Worm (Caenorhabditis elegans): ENCODE results near the gene unc-9.

Gene unc-9

DNA sequence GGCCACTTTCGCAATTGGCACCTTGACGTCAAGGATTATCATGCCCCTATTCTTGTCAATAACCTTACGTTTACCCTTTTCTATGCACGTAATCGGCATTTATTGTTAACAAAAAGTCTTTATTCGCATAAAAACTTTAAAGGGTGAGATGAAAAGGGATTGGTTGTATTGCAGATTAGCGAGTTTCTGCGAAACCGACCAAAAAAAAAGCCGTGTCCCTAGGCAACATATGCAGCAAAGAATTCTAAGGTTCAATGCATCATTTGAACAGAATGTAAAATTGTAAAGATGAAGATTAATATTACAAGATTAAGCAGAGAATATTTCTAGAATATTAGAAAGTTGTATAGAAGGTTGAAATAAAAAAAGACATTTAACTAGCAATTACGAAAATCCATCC is 19.6 kb upstream of the unc-9 start:
- TF ChIP-seq unc-62 (GFP tag; optimal IDR thresholded peaks at IDR 0.05): no peak

DNA sequence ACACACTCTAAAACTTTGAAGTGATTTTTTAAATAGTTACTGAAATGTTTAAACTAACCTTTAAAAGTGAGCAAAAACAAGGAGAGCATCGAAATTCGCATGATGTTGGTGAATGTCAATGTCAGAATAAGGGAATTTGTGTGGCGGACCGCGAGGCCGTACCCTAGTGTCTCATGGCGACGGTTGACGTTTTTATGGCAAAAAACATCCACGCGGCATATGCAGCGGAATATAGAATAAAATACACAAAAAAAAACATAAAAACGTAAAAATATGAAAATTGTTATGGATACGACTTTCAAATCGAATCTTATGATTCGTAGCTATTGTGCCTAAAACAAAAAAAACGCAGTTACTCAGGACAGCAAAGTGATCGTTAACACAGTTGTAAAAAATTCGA is 11.7 kb upstream of the unc-9 start, which contains the start of gene cwp-5:
cwp-5 (minus strand) TSS at position 101 of the 400 bp plus-strand sequence.
- no peak for TF ChIP-seq unc-62 (GFP tag; optimal IDR thresholded peaks at IDR 0.05)

DNA sequence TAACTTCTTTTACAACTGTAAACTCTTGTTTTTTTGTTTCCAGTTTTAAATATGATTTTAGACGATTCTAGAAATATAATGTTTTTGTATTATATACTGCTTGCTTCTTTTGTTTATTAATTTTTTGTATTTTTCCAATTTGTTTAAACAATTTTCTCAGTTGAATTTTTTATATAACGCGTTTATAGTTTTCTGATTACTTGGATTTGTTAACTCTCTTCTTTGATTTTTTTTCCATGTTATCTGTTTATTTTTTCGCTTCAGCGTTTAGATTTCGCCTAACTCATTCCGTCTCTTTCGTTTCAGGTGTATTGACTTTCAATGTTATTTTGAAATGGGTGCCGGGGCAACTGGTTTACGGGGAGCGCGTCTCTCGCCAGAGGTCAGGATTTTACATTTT is 10.7 kb upstream of the unc-9 start, which contains the start of gene gpa-6:
gpa-6 (plus strand) TSS at position 301 of the 400 bp plus-strand sequence.
- no peak for TF ChIP-seq unc-62 (GFP tag; optimal IDR thresholded peaks at IDR 0.05)

DNA sequence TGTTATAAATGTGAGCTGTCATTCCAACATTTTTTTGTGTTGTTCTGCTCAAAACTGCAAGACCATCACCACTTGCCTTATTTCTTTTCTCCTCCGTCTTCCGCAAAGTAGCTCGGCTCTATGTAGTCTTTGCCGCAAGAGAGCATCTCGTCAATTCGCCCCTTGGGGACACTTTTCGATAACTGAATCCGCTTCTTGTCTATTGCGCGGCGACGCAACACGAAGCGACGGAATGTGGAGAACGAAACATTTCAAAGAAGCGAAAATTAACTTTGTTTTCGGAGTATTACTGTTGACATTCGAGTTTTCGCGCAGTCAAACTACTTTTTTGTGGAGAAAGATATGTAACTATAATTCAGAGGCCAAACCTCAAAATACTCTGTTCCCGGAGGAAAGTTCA is 3.4 kb upstream of the unc-9 start:
- TF ChIP-seq unc-62 (GFP tag; optimal IDR thresholded peaks at IDR 0.05): no peak

DNA sequence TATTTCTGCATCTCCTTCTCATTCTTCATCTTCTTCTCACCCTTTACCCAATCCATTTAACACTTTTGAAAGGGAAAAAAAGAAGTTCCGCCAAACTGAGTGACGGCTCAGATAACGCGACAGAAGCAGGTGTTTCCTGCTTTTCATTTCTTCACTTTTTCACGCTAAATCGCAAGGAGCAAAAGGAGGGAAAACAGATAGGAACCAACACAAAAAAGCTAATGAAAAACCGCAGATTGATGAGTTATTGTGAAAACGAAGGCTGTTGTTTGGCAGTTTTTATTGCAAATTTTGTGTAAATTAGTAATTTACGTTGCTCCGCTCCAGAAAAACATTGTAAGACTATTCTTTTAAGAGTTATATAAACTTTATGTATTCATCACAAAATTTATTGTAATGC is 1.3 kb upstream of the unc-9 start:
- TF ChIP-seq unc-62 (GFP tag; optimal IDR thresholded peaks at IDR 0.05): no peak

DNA sequence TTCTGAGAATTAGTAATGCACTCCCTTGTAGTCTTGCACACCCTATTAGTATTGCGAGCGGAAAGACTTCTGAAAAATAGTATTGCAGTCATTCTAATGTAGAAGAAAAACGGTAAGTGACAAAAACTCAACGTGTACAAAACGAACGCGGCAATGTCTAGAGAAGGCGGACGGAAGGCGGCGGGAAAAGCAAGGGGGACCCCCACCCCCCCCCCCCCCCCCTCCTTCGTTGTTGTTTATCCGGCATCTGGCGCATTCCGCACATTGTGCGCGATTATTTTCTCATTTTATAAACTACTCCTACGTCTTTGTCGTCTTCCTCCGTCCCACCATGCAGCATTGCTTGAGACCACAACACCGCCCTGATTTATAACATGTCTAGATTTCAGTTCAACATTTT is 742 bp downstream of the unc-9 start:
- no peak for TF ChIP-seq unc-62 (GFP tag; optimal IDR thresholded peaks at IDR 0.05)

DNA sequence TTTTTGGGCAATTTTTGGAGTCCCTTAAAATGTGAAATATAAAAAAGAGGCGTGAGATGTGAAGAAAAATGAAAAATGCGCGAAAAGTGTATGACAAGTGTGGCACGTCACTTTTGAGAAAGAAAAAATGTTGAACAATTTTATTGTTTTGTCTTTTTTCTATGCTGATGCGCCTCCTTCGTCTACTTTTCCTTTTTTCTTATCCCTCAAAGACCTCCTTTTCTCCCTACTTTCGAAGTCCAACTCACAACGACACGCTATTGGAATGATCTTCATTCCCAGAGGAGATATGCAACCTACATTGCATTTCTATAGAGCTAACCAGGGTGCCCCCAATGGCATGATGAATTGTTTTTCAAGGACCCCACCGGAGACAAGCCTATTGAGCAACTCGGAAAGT is 4.4 kb downstream of the unc-9 start:
- no peak for TF ChIP-seq unc-62 (GFP tag; optimal IDR thresholded peaks at IDR 0.05)

DNA sequence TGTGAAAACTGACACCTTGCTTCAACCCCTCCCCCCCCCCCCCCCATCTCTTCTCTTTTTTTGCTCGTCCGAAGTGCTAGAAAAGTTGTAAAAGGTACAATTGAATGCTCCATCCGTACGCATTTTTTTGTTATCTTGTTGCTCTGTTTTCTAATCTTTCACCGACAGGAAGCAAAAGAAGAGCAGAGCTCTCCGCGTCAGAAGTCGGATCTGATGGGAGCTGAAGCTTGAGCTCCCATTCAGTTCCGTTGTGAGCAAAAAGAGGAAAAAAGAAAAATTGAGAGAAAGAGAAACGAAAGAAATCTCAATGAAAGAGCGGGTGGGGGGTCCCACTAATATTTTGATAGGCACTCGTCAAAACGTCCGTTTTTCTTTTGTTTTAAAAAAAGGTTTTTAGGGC is 5.3 kb downstream of the unc-9 start:
- no peak for TF ChIP-seq unc-62 (GFP tag; optimal IDR thresholded peaks at IDR 0.05)

DNA sequence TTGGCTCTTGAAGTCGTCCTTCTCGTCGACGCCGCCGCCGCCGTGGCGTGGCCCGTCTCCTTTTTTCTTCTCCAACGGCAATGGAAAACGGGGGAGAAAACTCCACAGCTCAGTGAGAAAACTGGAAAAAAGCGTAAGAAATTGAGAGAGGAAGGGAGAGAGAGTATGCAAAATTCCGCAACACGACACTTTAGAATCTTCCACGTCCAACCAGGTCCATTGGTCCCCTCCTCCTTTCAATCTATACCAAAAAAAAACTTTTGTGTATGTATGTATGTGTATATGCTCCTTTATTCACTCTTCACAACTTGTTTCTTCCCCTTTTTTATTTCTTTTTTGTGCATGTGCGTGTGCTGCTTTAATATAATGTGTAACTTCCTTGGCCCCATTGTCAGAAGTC is 7.5 kb downstream of the unc-9 start:
- TF ChIP-seq unc-62 (GFP tag; optimal IDR thresholded peaks at IDR 0.05): no peak

DNA sequence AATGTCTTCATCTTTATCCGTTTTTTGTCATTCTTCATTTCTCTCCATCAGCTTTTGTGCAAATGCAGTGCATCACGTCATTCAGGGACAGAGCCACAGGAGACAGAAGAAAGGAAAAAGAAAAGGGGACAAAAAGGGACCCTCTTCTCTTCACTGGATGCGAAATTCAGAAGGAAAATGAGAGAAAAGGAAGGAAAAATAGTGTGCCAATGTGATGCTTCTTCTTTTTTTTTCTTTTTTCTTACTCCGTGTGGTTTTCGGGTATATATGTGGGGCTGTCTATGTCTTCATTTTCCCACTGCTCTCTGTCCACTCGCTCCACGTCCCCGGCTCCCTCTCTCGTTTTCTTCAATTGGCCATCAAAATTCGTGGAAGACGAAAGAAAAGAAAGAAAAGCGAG is 8.9 kb downstream of the unc-9 start:
- no peak for TF ChIP-seq unc-62 (GFP tag; optimal IDR thresholded peaks at IDR 0.05)

DNA sequence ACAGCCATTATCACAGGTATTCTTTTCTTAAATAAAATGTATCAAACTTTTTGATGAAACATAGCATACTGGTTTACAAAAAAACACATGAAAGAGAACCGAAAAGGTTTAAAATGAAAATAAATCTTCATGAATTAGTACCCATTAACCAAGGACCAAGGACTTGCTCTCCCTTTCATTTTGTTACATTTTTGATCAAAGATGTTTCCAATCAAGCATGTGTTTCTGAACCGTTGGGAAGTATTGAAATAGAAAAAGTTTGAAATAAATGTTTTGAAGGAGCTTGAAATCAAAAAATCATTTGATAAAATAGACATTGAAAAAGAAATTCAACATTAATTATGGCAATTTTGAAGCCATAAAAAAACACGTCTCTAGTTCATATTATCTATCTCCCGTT is 11.0 kb downstream of the unc-9 start:
- no peak for TF ChIP-seq unc-62 (GFP tag; optimal IDR thresholded peaks at IDR 0.05)

DNA sequence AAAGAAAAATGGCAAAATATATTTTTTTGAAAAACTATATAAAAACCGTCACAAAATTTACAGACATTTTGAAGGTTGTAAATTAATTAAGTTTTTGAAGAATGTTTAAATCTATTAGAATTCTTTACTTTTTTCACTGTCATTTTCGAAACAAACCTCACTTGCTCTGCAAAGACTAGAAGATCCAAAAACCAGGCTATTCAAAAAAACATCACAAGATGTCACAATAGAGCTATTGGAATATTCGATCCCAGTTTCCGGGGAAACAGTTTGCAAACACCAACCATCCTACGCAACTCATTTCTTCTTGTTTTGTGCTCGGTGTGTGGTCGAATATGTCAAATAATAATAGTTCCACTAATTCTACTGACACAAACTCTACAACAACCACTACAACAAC is 15.2 kb downstream of the unc-9 start, which contains the start of gene R12H7.4:
R12H7.4 (plus strand) TSS at position 301 of the 400 bp plus-strand sequence.
- TF ChIP-seq unc-62 (GFP tag; optimal IDR thresholded peaks at IDR 0.05): no peak

DNA sequence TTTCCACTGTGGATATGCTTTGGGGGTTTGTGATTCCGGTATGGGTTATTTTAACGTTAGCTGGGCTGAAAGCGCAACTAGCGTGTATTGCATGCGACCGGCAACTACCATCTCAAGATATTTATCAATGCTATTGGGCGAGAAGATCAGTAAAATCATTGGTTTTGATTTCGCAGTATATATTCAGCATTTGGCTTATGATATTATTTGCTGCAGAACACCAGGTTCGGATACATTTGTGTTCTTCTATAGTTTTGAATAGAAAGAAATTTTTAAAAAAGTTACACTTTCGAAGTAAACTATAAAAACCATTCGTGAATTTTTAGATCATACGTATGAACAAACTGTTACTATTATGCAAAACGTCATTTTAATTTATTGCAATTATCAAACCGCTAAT is 16.4 kb downstream of the unc-9 start:
- no peak for TF ChIP-seq unc-62 (GFP tag; optimal IDR thresholded peaks at IDR 0.05)

DNA sequence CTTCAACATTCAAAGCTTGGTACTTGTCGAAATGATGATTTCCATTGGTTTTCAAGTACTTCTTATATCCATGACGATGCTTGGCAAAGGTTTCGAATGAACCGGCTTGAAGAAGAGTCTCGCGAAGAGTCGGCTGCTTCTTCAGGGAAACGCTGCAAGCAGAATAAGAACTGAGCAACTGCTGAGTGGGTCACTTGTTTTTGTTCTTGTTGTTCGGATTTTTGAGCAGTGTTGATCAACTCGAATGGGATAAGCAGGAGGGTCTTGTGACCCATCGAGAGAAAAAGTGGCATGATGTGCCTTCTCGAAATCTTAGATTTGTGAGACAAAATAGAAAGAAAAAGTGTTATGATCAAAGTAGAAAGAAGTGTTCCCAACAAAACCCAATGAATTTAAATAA is 19.0 kb downstream of the unc-9 start:
- TF ChIP-seq unc-62 (GFP tag; optimal IDR thresholded peaks at IDR 0.05): no peak

DNA sequence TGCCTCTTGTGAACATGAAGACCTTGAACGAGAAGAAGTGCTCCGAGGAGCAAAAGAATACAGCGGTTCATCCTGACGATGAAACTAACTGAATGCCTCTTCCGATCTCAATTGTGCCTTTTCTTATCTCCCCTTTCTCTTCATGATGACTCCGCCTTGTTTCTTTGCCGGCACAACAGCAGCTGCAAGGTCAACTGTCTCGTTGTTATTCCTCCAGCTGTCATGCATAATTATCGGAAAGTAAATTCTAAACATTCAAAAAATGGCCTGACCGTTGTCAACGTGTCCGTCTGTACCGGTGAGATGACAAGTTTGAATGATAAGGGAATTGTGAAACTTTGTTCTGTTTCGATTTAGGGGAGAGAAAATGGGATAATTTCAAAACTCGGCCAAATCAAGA is 19.8 kb downstream of the unc-9 start, which contains the start of gene asp-4:
asp-4 (minus strand) TSS at position 106 of the 400 bp plus-strand sequence.
- TF ChIP-seq unc-62 (GFP tag; optimal IDR thresholded peaks at IDR 0.05): no peak

DNA sequence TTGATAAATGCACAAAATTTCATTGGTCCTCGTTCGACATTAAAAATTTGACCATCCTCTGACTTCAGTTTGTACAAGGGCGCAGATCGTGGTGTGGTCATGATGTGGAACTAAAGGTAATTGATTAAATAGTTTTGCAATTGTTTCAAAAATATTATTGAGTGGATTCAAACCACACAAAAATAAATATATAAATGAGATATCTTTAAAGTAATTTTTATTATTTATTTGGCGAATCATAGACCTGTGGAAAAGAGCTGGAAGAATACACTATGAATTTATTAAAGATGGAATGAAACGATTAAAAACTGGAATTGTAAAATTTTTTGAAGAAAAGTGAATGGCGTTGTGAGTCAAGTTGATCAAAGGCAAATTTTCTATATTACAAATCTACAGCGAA is 21.9 kb downstream of the unc-9 start, which contains the start of gene skr-20:
skr-20 (minus strand) TSS at position 101 of the 400 bp plus-strand sequence.
- TF ChIP-seq unc-62 (GFP tag; optimal IDR thresholded peaks at IDR 0.05): no peak

DNA sequence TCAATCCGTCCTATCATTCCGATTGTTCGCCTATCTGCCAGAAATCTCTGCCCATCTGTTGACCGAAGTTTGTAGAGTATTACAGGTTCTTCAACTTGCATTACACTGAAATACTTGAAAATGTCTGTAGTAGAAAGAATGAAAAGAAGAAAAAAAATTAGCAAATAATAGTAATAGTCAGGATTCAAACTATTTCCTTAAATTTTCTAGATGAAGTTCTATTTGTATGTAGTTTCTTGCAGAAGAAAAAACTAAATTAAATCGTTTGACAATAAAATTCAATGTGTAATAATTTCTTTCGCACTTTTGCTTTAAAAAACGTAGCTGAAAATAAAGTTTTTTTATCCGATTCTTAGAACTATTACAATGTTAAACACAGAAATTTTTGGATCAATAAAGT is 23.0 kb downstream of the unc-9 start, which contains the start of gene skr-19:
skr-19 (minus strand) TSS at position 101 of the 400 bp plus-strand sequence.
- no peak for TF ChIP-seq unc-62 (GFP tag; optimal IDR thresholded peaks at IDR 0.05)
